Worm (Caenorhabditis elegans) whole organism, midembryonic: Measurements from ENCODE around the gene T07G12.4.

Experiments
- cog-1 ChIP-seq: sonication (generic microtip); optimal IDR thresholded peaks from 2 replicates; lab custom pipeline; 2016; ENCODE audit warnings: missing genetic modification characterization, missing compliant biosample characterization
- flt-1 ChIP-seq: fragments of 200-800 bp; sonication (Bioruptor generic); IDR thresholded peaks from 2 replicates; pipeline ENCODE4 v1.3.6; 2022; ENCODE audit warnings: missing genetic modification characterization, missing compliant biosample characterization
- med-1 ChIP-seq: sonication (generic microtip); optimal IDR thresholded peaks from 2 replicates; lab custom pipeline; 2017; ENCODE audit warnings: missing genetic modification characterization, mild to moderate bottlenecking, missing compliant biosample characterization, antibody characterized with exemption, missing genetic modification reagents; ENCODE audit not compliant: insufficient read depth
- tab-1 ChIP-seq: fragments of 200-800 bp; sonication (Bioruptor generic); IDR thresholded peaks from 2 replicates; pipeline ENCODE4 v1.3.6; 2022; ENCODE audit warnings: missing genetic modification characterization, missing compliant biosample characterization
- ztf-23 ChIP-seq: fragments of 200-800 bp; sonication (Bioruptor generic); IDR thresholded peaks from 2 replicates; pipeline ENCODE4 v1.3.6; 2022; ENCODE audit warnings: missing genetic modification reagents, missing genetic modification characterization, missing compliant biosample characterization
- ztf-29 ChIP-seq: fragments of 200-800 bp; sonication (Bioruptor generic); IDR thresholded peaks from 2 replicates; pipeline ENCODE4 v1.3.6; 2022; ENCODE audit warnings: missing genetic modification reagents, missing genetic modification characterization, missing compliant biosample characterization

- TF ChIP-seq ztf-23 (no peak), flt-1 (GFP tag; lab: Robert Waterston, UW) (no peak), cog-1 (tag; lab: Kevin White, UChicago) (no peak), med-1 (GFP tag; lab: Kevin White, UChicago) (no peak), ztf-29 (no peak), tab-1 (GFP tag; lab: Robert Waterston, UW) (no peak)
Measured at ce11 chrIV:10558415-10558814, 19.9 kb upstream of the T07G12.4 start, which contains the start of gene zim-3.
